Worm (Caenorhabditis elegans) whole organism, young adult: Measurements from ENCODE around the gene W05B10.3.

Experiments used
- B0336.3 ChIP-seq: fragments of 200-800 bp; sonication (Bioruptor generic); IDR thresholded peaks from 2 replicates; pipeline ENCODE4 v1.3.6; 2022; ENCODE audit warnings: missing genetic modification characterization, missing compliant biosample characterization
- C06A6.2 ChIP-seq: fragments of 200-800 bp; sonication (Bioruptor generic); conservative IDR thresholded peaks from 2 replicates; pipeline ENCODE4 v1.3.6; 2022; ENCODE audit warnings: missing genetic modification characterization, missing compliant biosample characterization
- F22D6.2 ChIP-seq: sonication (generic microtip); optimal IDR thresholded peaks from 2 replicates; lab custom pipeline; 2016; ENCODE audit warnings: mild to moderate bottlenecking, missing genetic modification characterization, missing compliant biosample characterization
- F23B12.7 ChIP-seq: sonication (generic microtip); optimal IDR thresholded peaks from 2 replicates; lab custom pipeline; 2017; ENCODE audit warnings: missing genetic modification characterization, mild to moderate bottlenecking, missing compliant biosample characterization, antibody characterized with exemption, moderate library complexity; ENCODE audit not compliant: insufficient read depth
- F49E8.2 ChIP-seq: sonication (generic microtip); optimal IDR thresholded peaks from 3 replicates; lab custom pipeline; 2017; ENCODE audit warnings: missing genetic modification characterization, mild to moderate bottlenecking, missing compliant biosample characterization, antibody characterized with exemption, moderate library complexity; ENCODE audit not compliant: insufficient read depth
- F52B5.7 ChIP-seq: sonication (generic microtip); optimal IDR thresholded peaks from 2 replicates; lab custom pipeline; 2016; ENCODE audit warnings: mild to moderate bottlenecking, missing genetic modification characterization, missing compliant biosample characterization
- F55B11.4 ChIP-seq: sonication (generic microtip); optimal IDR thresholded peaks from 2 replicates; lab custom pipeline; 2016; ENCODE audit warnings: missing compliant biosample characterization, missing genetic modification characterization, borderline replicate concordance; ENCODE audit not compliant: insufficient read depth
- T07F8.4 ChIP-seq: sonication (generic microtip); optimal IDR thresholded peaks from 2 replicates; lab custom pipeline; 2016; ENCODE audit warnings: mild to moderate bottlenecking, missing genetic modification characterization, moderate library complexity, missing compliant biosample characterization
- T26A5.8 ChIP-seq: sonication (generic microtip); optimal IDR thresholded peaks from 2 replicates; lab custom pipeline; 2016; ENCODE audit warnings: missing genetic modification characterization, missing compliant biosample characterization
- Y53F4B.3 ChIP-seq: fragments of 200-800 bp; sonication (Bioruptor generic); IDR thresholded peaks from 2 replicates; pipeline ENCODE4 v1.3.6; 2022; ENCODE audit warnings: missing genetic modification reagents, missing genetic modification characterization, missing compliant biosample characterization
- ZK185.1 ChIP-seq: sonication (generic microtip); optimal IDR thresholded peaks from 2 replicates; lab custom pipeline; 2016; ENCODE audit warnings: mild to moderate bottlenecking, missing genetic modification characterization, missing compliant biosample characterization; ENCODE audit not compliant: poor library complexity, severe bottlenecking
- ama-1 ChIP-seq, 3 experiments: fragments of 150-350 bp in 1 of 3; sonication (generic microtip) in 2 of 3; optimal IDR thresholded peaks; 2 replicates each; lab custom pipeline; 2014 to 2018; ENCODE audit warnings: missing biosample characterization in 2 of 3, missing genetic modification characterization in 2 of 3, missing genetic modification reagents in 2 of 3
- aptf-3 ChIP-seq: fragments of 200-800 bp; sonication (Bioruptor generic); IDR thresholded peaks from 2 replicates; pipeline ENCODE4 v1.3.6; 2022; ENCODE audit warnings: missing genetic modification characterization, missing compliant biosample characterization
- athp-1 ChIP-seq: sonication (generic microtip); optimal IDR thresholded peaks from 2 replicates; lab custom pipeline; 2017; ENCODE audit warnings: mild to moderate bottlenecking, missing genetic modification characterization, missing compliant biosample characterization
- attf-5 ChIP-seq: fragments of 200-800 bp; sonication (Bioruptor generic); optimal IDR thresholded peaks from 2 replicates; lab custom pipeline; 2018; ENCODE audit warnings: mild to moderate bottlenecking, missing genetic modification characterization, missing compliant biosample characterization
- ceh-91 ChIP-seq: fragments of 200-800 bp; sonication (Bioruptor generic); IDR thresholded peaks from 2 replicates; pipeline ENCODE4 v1.3.6; 2022; ENCODE audit warnings: missing genetic modification reagents, missing genetic modification characterization, missing compliant biosample characterization
- dox-1 ChIP-seq: fragments of 200-800 bp; sonication (Bioruptor generic); IDR thresholded peaks from 2 replicates; pipeline ENCODE4 v1.3.6; 2022; ENCODE audit warnings: missing genetic modification reagents, missing genetic modification characterization, missing compliant biosample characterization
- hlh-12 ChIP-seq: sonication (generic microtip); optimal IDR thresholded peaks from 2 replicates; lab custom pipeline; 2016; ENCODE audit warnings: missing genetic modification characterization, missing compliant biosample characterization
- let-526 ChIP-seq: fragments of 200-800 bp; sonication (Bioruptor generic); IDR thresholded peaks from 2 replicates; pipeline ENCODE4 v1.3.6; 2022; ENCODE audit warnings: missing genetic modification reagents, missing genetic modification characterization, missing compliant biosample characterization
- lin-26 ChIP-seq: fragments of 200-800 bp; sonication (Bioruptor generic); IDR thresholded peaks from 2 replicates; pipeline ENCODE4 v1.3.6; 2022; ENCODE audit warnings: missing genetic modification reagents, missing genetic modification characterization, missing compliant biosample characterization
- lin-40 ChIP-seq: sonication (generic microtip); optimal IDR thresholded peaks from 2 replicates; lab custom pipeline; 2016; ENCODE audit warnings: missing genetic modification characterization, mild to moderate bottlenecking, missing compliant biosample characterization, missing genotype, missing genetic modification reagents
- nfya-1 ChIP-seq: sonication (generic microtip); optimal IDR thresholded peaks from 2 replicates; lab custom pipeline; 2017; ENCODE audit warnings: antibody characterized with exemption, missing compliant biosample characterization, missing genetic modification characterization, borderline replicate concordance; ENCODE audit not compliant: insufficient read depth
- nhr-120 ChIP-seq: fragments of 200-800 bp; sonication (Bioruptor generic); IDR thresholded peaks from 2 replicates; pipeline ENCODE4 v1.3.6; 2022; ENCODE audit warnings: missing genetic modification characterization, missing compliant biosample characterization
- nhr-80 ChIP-seq: sonication (generic microtip); optimal IDR thresholded peaks from 2 replicates; lab custom pipeline; 2016; ENCODE audit warnings: missing genetic modification characterization, missing compliant biosample characterization
- pbrm-1 ChIP-seq: fragments of 200-800 bp; sonication (Bioruptor generic); IDR thresholded peaks from 2 replicates; pipeline ENCODE4 v1.3.6; 2022; ENCODE audit warnings: missing genetic modification reagents, missing genetic modification characterization, missing compliant biosample characterization
- rcor-1 ChIP-seq: fragments of 200-800 bp; sonication (Bioruptor generic); IDR thresholded peaks from 2 replicates; pipeline ENCODE4 v1.3.6; 2022; ENCODE audit warnings: missing genetic modification reagents, missing genetic modification characterization, missing compliant biosample characterization
- snpc-1.3 ChIP-seq: sonication (generic microtip); optimal IDR thresholded peaks from 2 replicates; lab custom pipeline; 2017; ENCODE audit warnings: missing genetic modification characterization, mild to moderate bottlenecking, missing compliant biosample characterization, antibody characterized with exemption, moderate library complexity, missing genotype, missing genetic modification reagents; ENCODE audit not compliant: insufficient read depth
- snpc-4 ChIP-seq, 5 experiments: fragments of 150-350 bp in 1 of 5; sonication (generic microtip) in 4 of 5; optimal IDR thresholded peaks; 2 replicates each; lab custom pipeline; 2014 to 2018; ENCODE audit warnings: missing genetic modification characterization in 5 of 5, missing biosample characterization in 3 of 5, antibody characterized with exemption in 2 of 5, mild to moderate bottlenecking in 2 of 5, missing compliant biosample characterization in 2 of 5, missing genotype in 2 of 5, moderate library complexity in 2 of 5, missing genetic modification reagents in 1 of 5
- tbx-9 ChIP-seq: sonication (generic microtip); optimal IDR thresholded peaks from 2 replicates; lab custom pipeline; 2016; ENCODE audit warnings: borderline replicate concordance, missing genetic modification characterization, inconsistent platforms, missing compliant biosample characterization
- unc-130 ChIP-seq: sonication (generic microtip); optimal IDR thresholded peaks from 2 replicates; lab custom pipeline; 2016; ENCODE audit warnings: missing genetic modification reagents, missing genetic modification characterization, missing compliant biosample characterization
- zim-3 ChIP-seq: sonication (generic microtip); optimal IDR thresholded peaks from 2 replicates; lab custom pipeline; 2017; ENCODE audit warnings: mild to moderate bottlenecking, missing genetic modification characterization, moderate library complexity, missing compliant biosample characterization
- ztf-18 ChIP-seq: sonication (generic microtip); optimal IDR thresholded peaks from 2 replicates; lab custom pipeline; 2016; ENCODE audit warnings: missing genotype, mild to moderate bottlenecking, missing genetic modification characterization, missing compliant biosample characterization
- ztf-6 ChIP-seq: fragments of 200-800 bp; sonication (Bioruptor generic); IDR thresholded peaks from 2 replicates; pipeline ENCODE4 v1.3.6; 2022; ENCODE audit warnings: missing genetic modification reagents, missing genetic modification characterization, missing compliant biosample characterization

Gene W05B10.3

DNA sequence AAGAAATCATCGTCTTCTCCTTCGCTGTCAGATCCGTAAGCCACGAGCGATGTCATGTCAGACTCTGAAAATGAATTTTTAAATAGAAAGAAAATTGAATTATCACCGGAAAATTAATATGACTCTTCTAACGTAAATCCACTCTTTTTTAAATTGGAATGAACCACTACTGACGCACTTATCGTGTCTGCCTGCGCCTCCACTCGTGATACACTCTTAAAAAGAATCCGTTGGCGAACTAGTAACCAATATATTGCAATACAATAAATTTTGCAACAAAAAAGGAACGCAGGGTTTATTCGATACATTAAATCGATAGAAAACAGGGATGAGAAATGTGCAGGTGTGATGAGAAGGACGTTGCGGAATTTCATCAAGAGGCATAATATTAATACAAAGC is 2.1 kb downstream of the W05B10.3 start, which contains the start of gene ccch-3 (continued):
- TF ChIP-seq athp-1 (tag; lab: Kevin White, UChicago): peak; percentile 32
- peak; percentile 44; the same call in 1 of the 2 replicates for TF ChIP-seq lin-26 (GFP tag; lab: Robert Waterston, UW)
- peak; percentile 53 for TF ChIP-seq unc-130 (GFP tag; lab: Kevin White, UChicago)
- TF ChIP-seq F22D6.2 (tag; lab: Kevin White, UChicago): no peak
- no peak for TF ChIP-seq T26A5.8 (tag; lab: Kevin White, UChicago)

DNA sequence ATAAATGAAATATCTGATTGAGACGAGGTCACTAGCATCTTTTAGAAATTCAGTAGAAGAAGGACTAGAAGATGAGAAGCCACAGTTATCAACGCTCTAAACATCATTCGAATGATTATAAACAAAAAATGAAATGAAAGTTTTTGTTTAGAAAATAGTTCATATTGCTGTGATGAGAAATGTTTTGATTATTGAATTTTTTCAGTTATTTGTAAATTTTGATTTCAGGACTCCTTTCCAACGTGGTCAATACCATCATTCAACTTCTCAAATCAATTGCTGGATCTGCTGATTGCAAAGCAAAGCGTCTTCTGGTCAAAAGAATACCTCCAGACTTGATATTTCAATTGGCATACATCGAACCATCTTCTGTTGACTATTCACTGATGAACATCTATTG is 3.4 kb downstream of the W05B10.3 start, which contains the start of gene W05B10.6:
Gene W05B10.6, minus strand, starts transcription at position 101 of the 400 bp plus-strand sequence.
- TF ChIP-seq let-526 (GFP tag; lab: Robert Waterston, UW) (no peak), dox-1 (GFP tag; lab: Robert Waterston, UW) (no peak), nhr-120 (GFP tag; lab: Robert Waterston, UW) (no peak)

DNA sequence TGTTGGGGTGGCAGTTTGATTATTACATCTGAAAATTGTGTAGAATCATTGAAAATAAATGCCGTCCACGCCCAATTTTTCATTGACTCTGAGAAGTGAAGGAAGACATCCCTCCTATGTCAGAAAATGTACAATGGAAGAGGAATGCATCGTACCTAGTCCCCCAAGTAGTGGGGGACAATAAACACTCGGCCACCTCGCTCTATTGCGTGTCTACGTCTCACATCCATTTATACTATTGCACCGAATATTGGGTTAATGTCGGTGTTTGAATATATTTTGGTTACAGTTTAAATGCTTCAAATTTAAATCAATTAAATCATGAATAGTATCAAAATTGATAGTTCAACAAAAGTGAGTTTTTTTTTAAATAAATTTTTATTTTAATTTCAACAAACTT is 11.9 kb downstream of the W05B10.3 start, which contains the start of gene lin-25:
Gene lin-25, plus strand, starts transcription at position 290 of the 400 bp plus-strand sequence.
- TF ChIP-seq rcor-1 (GFP tag; lab: Robert Waterston, UW) (no peak), nhr-80 (tag; lab: Kevin White, UChicago) (peak; percentile 53), B0336.3 (GFP tag; lab: Robert Waterston, UW) (no peak), ZK185.1 (tag; lab: Kevin White, UChicago) (peak; percentile 23), snpc-4 (GFP tag; optimal IDR thresholded peaks at IDR 0.05; lab: Kevin White, UChicago) (no peak), snpc-4 (tag; optimal IDR thresholded peaks at IDR 0.05; lab: Kevin White, UChicago) (no peak), attf-5 (GFP tag; lab: Kevin White, UChicago) (no peak)

DNA sequence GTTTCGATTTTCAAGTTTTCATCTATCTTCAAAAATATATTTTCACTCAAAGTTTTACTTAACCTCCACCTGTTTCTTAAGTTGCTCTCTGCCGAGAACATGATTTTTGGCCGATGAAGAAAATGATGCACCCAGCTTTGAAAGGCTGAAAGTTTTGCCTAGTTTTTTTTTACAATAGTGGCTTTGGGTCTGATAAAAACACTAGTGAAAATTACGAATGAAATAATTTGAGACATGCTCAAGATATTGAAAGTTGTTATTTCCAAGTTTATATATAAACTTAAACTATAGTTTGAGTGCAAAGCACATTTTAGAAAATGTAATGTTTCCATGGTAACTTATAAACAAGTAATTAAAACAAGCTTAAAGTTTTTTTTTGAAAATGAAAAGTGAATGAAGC is 12.3 kb downstream of the W05B10.3 start, which contains the start of gene gpa-9:
Gene gpa-9, minus strand, starts transcription at position 101 of the 400 bp plus-strand sequence.
- TF ChIP-seq hlh-12 (tag; lab: Kevin White, UChicago) (no peak), nfya-1 (tag; lab: Kevin White, UChicago) (no peak), F55B11.4 (tag; lab: Kevin White, UChicago) (no peak), ama-1 (optimal IDR thresholded peaks at IDR 0.05; lab: Kevin White, UChicago) (no peak), ama-1 (GFP tag; optimal IDR thresholded peaks at IDR 0.05; lab: Kevin White, UChicago) (no peak), T07F8.4 (tag; lab: Kevin White, UChicago) (no peak), aptf-3 (GFP tag; lab: Robert Waterston, UW) (no peak), ztf-18 (tag; lab: Kevin White, UChicago) (no peak), Y53F4B.3 (GFP tag; lab: Robert Waterston, UW) (no peak), F23B12.7 (tag; lab: Kevin White, UChicago) (no peak), tbx-9 (tag; lab: Kevin White, UChicago) (no peak), F49E8.2 (tag; lab: Kevin White, UChicago) (no peak), lin-40 (tag; lab: Kevin White, UChicago) (no peak), snpc-1.3 (tag; lab: Kevin White, UChicago) (no peak), F52B5.7 (tag; lab: Kevin White, UChicago) (no peak), pbrm-1 (no peak), ztf-6 (GFP tag; lab: Robert Waterston, UW) (no peak), C06A6.2 (no peak), ceh-91 (GFP tag; lab: Robert Waterston, UW) (no peak), zim-3 (tag; lab: Kevin White, UChicago) (no peak), snpc-4 (GFP tag; optimal IDR thresholded peaks at IDR 0.05; lab: Kevin White, UChicago) (no peak), snpc-4 (tag; optimal IDR thresholded peaks at IDR 0.05; lab: Kevin White, UChicago) (no peak)
- TF ChIP-seq, all 124 proteins: peak for 0
